ENCODE assay signal across 1 fruit fly cellular context in the genomic region with DNA sequence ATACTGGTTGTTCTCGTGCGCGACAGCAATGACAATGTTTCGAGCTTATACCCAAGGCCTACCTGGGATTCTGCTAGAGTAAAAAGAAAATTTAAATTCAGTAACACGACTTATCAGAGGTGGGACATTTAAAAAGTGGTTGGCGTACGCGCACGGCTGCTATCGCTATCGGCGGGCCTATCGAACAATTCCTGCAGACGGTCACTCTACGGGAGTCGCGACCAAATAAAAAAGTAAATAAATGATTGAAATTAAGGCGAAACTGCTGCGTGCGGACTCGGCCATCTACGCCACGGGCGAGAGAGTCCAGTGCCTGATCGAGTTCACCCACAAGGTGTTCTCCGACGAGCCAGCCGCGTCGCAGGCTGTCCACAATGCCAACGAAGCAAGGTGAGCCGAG.
TF ChIP-seq lines count a peak whose summit lies in the region.

Prosbeta2R2 (minus strand) TSS at position 63 of the 400 bp plus-strand sequence.
CG1116 (plus strand) TSS at position 192 of the 400 bp plus-strand sequence.

TF ChIP-seq in whole organism, embryonic, 481 proteins besides CTCF, POLR2A, EP300 and RAD21 (continued from another document):
- TF ChIP-seq E2f2 (GFP tag; IDR thresholded peaks at IDR 0.05; lab: Robert Waterston, UW) (peak; percentile 97), kni (GFP tag; optimal IDR thresholded peaks at IDR 0.05; lab: Kevin White, UChicago) (no peak), pros (GFP tag; optimal IDR thresholded peaks at IDR 0.05; lab: Kevin White, UChicago) (no peak), CG2889 (GFP tag; IDR thresholded peaks at IDR 0.05; lab: Robert Waterston, UW) (no peak), abd-A (tag; optimal IDR thresholded peaks at IDR 0.05; lab: Kevin White, UChicago) (no peak), al (GFP tag; IDR thresholded peaks at IDR 0.05; lab: Robert Waterston, UW) (no peak), vvl (GFP tag; IDR thresholded peaks at IDR 0.05; lab: Robert Waterston, UW) (0 out of 2 replicates have a peak, but pooled peaks have one; percentile 12), Bgb (GFP tag; IDR thresholded peaks at IDR 0.05; lab: Robert Waterston, UW; ENCODE audit: partially characterized antibody) (peak; percentile 36; the same call in 1 of the 2 replicates), CG16813 (GFP tag; IDR thresholded peaks at IDR 0.05; lab: Robert Waterston, UW; ENCODE audit: partially characterized antibody) (peak; percentile 55; the same call in 2 of the 3 replicates), unpg (GFP tag; optimal IDR thresholded peaks at IDR 0.05; lab: Kevin White, UChicago) (no peak), CG34422 (GFP tag; IDR thresholded peaks at IDR 0.05; lab: Robert Waterston, UW) (no peak), ro (GFP tag; IDR thresholded peaks at IDR 0.05; lab: Robert Waterston, UW) (no peak), Adf1 (GFP tag; IDR thresholded peaks at IDR 0.05; lab: Robert Waterston, UW) (no peak), CG6854 (GFP tag; optimal IDR thresholded peaks at IDR 0.05; lab: Kevin White, UChicago) (no peak), slp2 (GFP tag; optimal IDR thresholded peaks at IDR 0.05; lab: Kevin White, UChicago) (no peak), Usf (GFP tag; optimal IDR thresholded peaks at IDR 0.05; lab: Kevin White, UChicago) (no peak), pzg (GFP tag; optimal IDR thresholded peaks at IDR 0.05; lab: Kevin White, UChicago) (peak; percentile 71), dpn (GFP tag; optimal IDR thresholded peaks at IDR 0.05; lab: Kevin White, UChicago) (no peak), CG15269 (tag; optimal IDR thresholded peaks at IDR 0.05; lab: Kevin White, UChicago) (no peak), Sry-δ (GFP tag; optimal IDR thresholded peaks at IDR 0.05; lab: Kevin White, UChicago) (peak; percentile 80), CG9797 (GFP tag; optimal IDR thresholded peaks at IDR 0.05; lab: Kevin White, UChicago) (peak; percentile 88), crc (GFP tag; optimal IDR thresholded peaks at IDR 0.05; lab: Kevin White, UChicago) (no peak), salm (tag; optimal IDR thresholded peaks at IDR 0.05; lab: Kevin White, UChicago) (no peak), org-1 (GFP tag; optimal IDR thresholded peaks at IDR 0.05; lab: Kevin White, UChicago) (no peak), sna (GFP tag; IDR thresholded peaks at IDR 0.05; lab: Robert Waterston, UW; ENCODE audit: partially characterized antibody) (peak; percentile 48), mam (GFP tag; optimal IDR thresholded peaks at IDR 0.05; lab: Kevin White, UChicago) (no peak), jigr1 (GFP tag; IDR thresholded peaks at IDR 0.05; lab: Robert Waterston, UW) (no peak), cg (GFP tag; optimal IDR thresholded peaks at IDR 0.05; lab: Kevin White, UChicago) (no peak), CG18262 (tag; optimal IDR thresholded peaks at IDR 0.05; lab: Kevin White, UChicago) (no peak), NC2β (GFP tag; optimal IDR thresholded peaks at IDR 0.05; lab: Kevin White, UChicago) (no peak), CG17802 (tag; optimal IDR thresholded peaks at IDR 0.05; lab: Kevin White, UChicago) (no peak), gfzf (GFP tag; optimal IDR thresholded peaks at IDR 0.05; lab: Kevin White, UChicago) (peak; percentile 60), HmgZ (tag; optimal IDR thresholded peaks at IDR 0.05; lab: Kevin White, UChicago) (peak; percentile 1), Scr (GFP tag; IDR thresholded peaks at IDR 0.05; lab: Robert Waterston, UW; ENCODE audit: partially characterized antibody) (peak; percentile 48), tx (GFP tag; optimal IDR thresholded peaks at IDR 0.05; lab: Kevin White, UChicago) (no peak), unc-4 (GFP tag; IDR thresholded peaks at IDR 0.05; lab: Robert Waterston, UW; ENCODE audit: partially characterized antibody) (peak; percentile 57), ken (GFP tag; IDR thresholded peaks at IDR 0.05; lab: Robert Waterston, UW) (no peak), Hr39 (optimal IDR thresholded peaks at IDR 0.05; lab: Kevin White, UChicago) (no peak), CG2129 (GFP tag; IDR thresholded peaks at IDR 0.05; lab: Robert Waterston, UW; ENCODE audit: partially characterized antibody) (peak; percentile 18; the same call in 1 of the 2 replicates), Stat92E (GFP tag; optimal IDR thresholded peaks at IDR 0.05; lab: Kevin White, UChicago) (no peak), ci (GFP tag; IDR thresholded peaks at IDR 0.05; lab: Robert Waterston, UW) (no peak), CG12391 (tag; optimal IDR thresholded peaks at IDR 0.05; lab: Kevin White, UChicago) (no peak), peb (GFP tag; IDR thresholded peaks at IDR 0.05; lab: Robert Waterston, UW) (no peak), HLHmδ (GFP tag; optimal IDR thresholded peaks at IDR 0.05; lab: Kevin White, UChicago) (no peak), pita (GFP tag; optimal IDR thresholded peaks at IDR 0.05; lab: Kevin White, UChicago) (no peak), Lhr (GFP tag; optimal IDR thresholded peaks at IDR 0.05; lab: Kevin White, UChicago) (no peak), btn (GFP tag; optimal IDR thresholded peaks at IDR 0.05; lab: Kevin White, UChicago) (no peak), Doc3 (GFP tag; IDR thresholded peaks at IDR 0.05; lab: Robert Waterston, UW; ENCODE audit: partially characterized antibody) (peak; percentile 54; the same call in 1 of the 3 replicates), Dref (GFP tag; IDR thresholded peaks at IDR 0.05; lab: Robert Waterston, UW) (peak; percentile 81), gem (tag; optimal IDR thresholded peaks at IDR 0.05; lab: Kevin White, UChicago) (no peak), CG12769 (tag; optimal IDR thresholded peaks at IDR 0.05; lab: Kevin White, UChicago) (no peak), tin (GFP tag; optimal IDR thresholded peaks at IDR 0.05; lab: Kevin White, UChicago) (no peak), CrebB (tag; optimal IDR thresholded peaks at IDR 0.05; lab: Kevin White, UChicago) (no peak), CG15514 (GFP tag; optimal IDR thresholded peaks at IDR 0.05; lab: Kevin White, UChicago) (peak; percentile 42), crp (GFP tag; optimal IDR thresholded peaks at IDR 0.05; lab: Kevin White, UChicago) (no peak), sqz (GFP tag; optimal IDR thresholded peaks at IDR 0.05; lab: Kevin White, UChicago) (no peak), dmrt11E (tag; optimal IDR thresholded peaks at IDR 0.05; lab: Kevin White, UChicago) (no peak), Opbp (GFP tag; IDR thresholded peaks at IDR 0.05; lab: Robert Waterston, UW; ENCODE audit: partially characterized antibody) (peak; percentile 47; the same call in 2 of the 3 replicates), nerfin-2 (GFP tag; IDR thresholded peaks at IDR 0.05; lab: Robert Waterston, UW; ENCODE audit: partially characterized antibody) (no peak), chn (GFP tag; optimal IDR thresholded peaks at IDR 0.05; lab: Kevin White, UChicago) (no peak), Med (GFP tag; lab: Kevin White, UChicago) (peak; percentile 80), ap (GFP tag; IDR thresholded peaks at IDR 0.05; lab: Robert Waterston, UW) (no peak), Doc2 (GFP tag; IDR thresholded peaks at IDR 0.05; lab: Robert Waterston, UW) (no peak), inv (GFP tag; IDR thresholded peaks at IDR 0.05; lab: Robert Waterston, UW; ENCODE audit: partially characterized antibody) (no peak), wdn (GFP tag; IDR thresholded peaks at IDR 0.05; lab: Robert Waterston, UW) (no peak), Ets97D (GFP tag; optimal IDR thresholded peaks at IDR 0.05; lab: Kevin White, UChicago) (no peak), CG7786 (GFP tag; optimal IDR thresholded peaks at IDR 0.05; lab: Kevin White, UChicago) (no peak), CG3995 (GFP tag; optimal IDR thresholded peaks at IDR 0.05; lab: Kevin White, UChicago) (peak; percentile 4), ems (GFP tag; optimal IDR thresholded peaks at IDR 0.05; lab: Kevin White, UChicago) (no peak), Drgx (GFP tag; IDR thresholded peaks at IDR 0.05; lab: Robert Waterston, UW) (no peak), Fer3 (tag; optimal IDR thresholded peaks at IDR 0.05; lab: Kevin White, UChicago) (no peak), CG7839 (tag; optimal IDR thresholded peaks at IDR 0.05; lab: Kevin White, UChicago) (no peak), zf30C (GFP tag; optimal IDR thresholded peaks at IDR 0.05; lab: Kevin White, UChicago) (no peak), Neu2 (GFP tag; optimal IDR thresholded peaks at IDR 0.05; lab: Kevin White, UChicago; ENCODE audit: borderline replicate concordance) (no peak), CG2678 (tag; optimal IDR thresholded peaks at IDR 0.05; lab: Kevin White, UChicago) (no peak), CG11093 (GFP tag; IDR thresholded peaks at IDR 0.05; lab: Robert Waterston, UW) (no peak), Rx (GFP tag; IDR thresholded peaks at IDR 0.05; lab: Robert Waterston, UW) (no peak), tap (tag; optimal IDR thresholded peaks at IDR 0.05; lab: Kevin White, UChicago) (no peak), Atf6 (GFP tag; IDR thresholded peaks at IDR 0.05; lab: Robert Waterston, UW) (no peak), cato (GFP tag; optimal IDR thresholded peaks at IDR 0.05; lab: Kevin White, UChicago; ENCODE audit: borderline replicate concordance) (no peak), dan (GFP tag; IDR thresholded peaks at IDR 0.05; lab: Robert Waterston, UW) (no peak), fu2 (GFP tag; optimal IDR thresholded peaks at IDR 0.05; lab: Kevin White, UChicago) (no peak), CG10321 (GFP tag; IDR thresholded peaks at IDR 0.05; lab: Robert Waterston, UW) (no peak), CG10543 (GFP tag; optimal IDR thresholded peaks at IDR 0.05; lab: Kevin White, UChicago) (no peak), MTF-1 (GFP tag; optimal IDR thresholded peaks at IDR 0.05; lab: Kevin White, UChicago; ENCODE audit: borderline replicate concordance) (no peak), repo (GFP tag; optimal IDR thresholded peaks at IDR 0.05; lab: Kevin White, UChicago) (no peak)
TF ChIP-seq in whole organism, embryonic: peak in this region for 44.
